Worm (Caenorhabditis elegans): Measurements from ENCODE around the gene Y37B11A.3.

Gene Y37B11A.3

DNA sequence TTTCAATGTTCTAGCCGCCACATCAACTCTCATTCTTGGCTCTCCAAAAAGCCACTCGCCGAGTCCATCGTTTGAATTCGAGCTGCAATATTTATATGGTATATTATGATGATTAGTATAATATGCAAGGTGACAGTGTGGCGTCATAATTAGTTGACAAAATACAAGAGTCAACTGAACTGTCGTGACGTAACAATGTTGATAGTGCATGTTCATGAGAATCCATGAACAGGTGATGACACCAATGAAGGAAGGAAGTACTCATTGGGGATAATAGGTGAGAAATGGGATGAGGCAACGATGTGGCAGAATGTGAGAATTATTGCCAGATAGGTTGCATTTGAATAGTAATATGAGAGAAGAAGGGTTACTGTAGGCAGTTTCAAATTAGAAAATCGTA lies 9.9 kb upstream of the Y37B11A.3 start (continued):
- no peak for TF ChIP-seq cebp-2 (GFP tag; IDR thresholded peaks at IDR 0.05)
- no peak for TF ChIP-seq F55B11.4 (tag; optimal IDR thresholded peaks at IDR 0.05; ENCODE audit: borderline replicate concordance, insufficient read depth)

DNA sequence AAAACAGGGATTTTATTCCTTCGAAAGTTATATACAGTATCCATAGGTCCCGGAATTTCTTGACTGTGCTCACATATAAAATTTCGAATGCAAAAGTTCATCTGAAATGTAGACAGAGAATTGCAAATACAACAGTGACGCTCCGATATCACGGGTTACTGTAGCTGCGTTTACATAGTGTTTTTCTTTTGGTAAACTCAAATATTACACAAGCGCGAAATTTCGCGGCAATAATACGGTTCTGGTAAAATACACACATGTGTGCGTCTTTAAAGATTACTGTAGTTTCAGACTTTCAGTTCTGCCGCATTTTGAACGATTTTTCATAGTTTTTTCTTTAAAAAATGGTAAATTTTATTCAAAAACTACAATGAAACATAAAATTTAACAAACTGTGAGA lies 5.4 kb upstream of the Y37B11A.3 start, which contains the start of gene rev-3:
rev-3 (minus strand) TSS at position 101 of the 400 bp plus-strand sequence.
- TF ChIP-seq lsl-1 (GFP tag; optimal IDR thresholded peaks at IDR 0.05) (peak; percentile 37), aptf-2 (GFP tag; conservative IDR thresholded peaks at IDR 0.05) (no peak), ztf-3 (GFP tag; optimal IDR thresholded peaks at IDR 0.05) (no peak), efl-1 (GFP tag; optimal IDR thresholded peaks at IDR 0.05) (no peak), B0035.1 (tag; optimal IDR thresholded peaks at IDR 0.05) (no peak), Y67H2A.10 (GFP tag; conservative IDR thresholded peaks at IDR 0.05) (no peak), tbx-9 (tag; optimal IDR thresholded peaks at IDR 0.05; ENCODE audit: borderline replicate concordance) (no peak)

DNA sequence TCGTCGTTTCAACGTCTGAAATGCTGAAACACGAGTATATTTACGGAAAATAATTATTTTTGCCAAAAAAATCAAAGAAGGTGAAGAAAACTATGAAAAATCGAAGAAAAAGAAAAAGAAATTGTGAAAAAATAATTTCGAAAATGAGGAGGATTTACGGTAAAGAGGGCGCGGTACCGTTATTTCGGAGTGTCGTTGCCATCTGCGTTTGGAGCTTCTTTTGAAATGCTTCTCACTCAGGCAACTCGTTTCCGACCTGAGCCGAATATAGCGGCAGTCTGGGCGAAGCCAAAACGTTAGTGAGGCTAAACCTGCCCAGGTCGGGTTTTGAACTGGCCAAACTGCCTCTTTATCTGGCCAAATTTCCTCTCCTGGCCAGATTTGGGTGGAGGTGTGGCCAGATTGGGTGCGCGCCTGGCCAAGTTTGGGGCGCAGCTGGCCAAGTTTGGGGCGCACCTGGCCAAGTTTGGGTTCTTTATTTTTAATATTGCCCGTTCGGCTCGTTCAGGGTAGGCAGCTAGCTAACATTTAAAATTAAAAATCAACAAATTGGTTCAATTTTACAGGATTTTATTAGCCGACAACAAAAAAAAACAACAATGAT lies 1.2 kb downstream of the Y37B11A.3 start:
- TF ChIP-seq madf-3 (GFP tag; IDR thresholded peaks at IDR 0.05) (0 out of 2 replicates have a peak, but pooled peaks have one; percentile 27), Y79H2A.3 (GFP tag; conservative IDR thresholded peaks at IDR 0.05) (0 out of 2 replicates have a peak, but pooled peaks have one; percentile 14), attf-3 (GFP tag; conservative IDR thresholded peaks at IDR 0.05) (peak; percentile 81), zfh-2 (GFP tag; conservative IDR thresholded peaks at IDR 0.05) (peak; percentile 53; the same call in 1 of the 2 replicates), bed-1 (GFP tag; IDR thresholded peaks at IDR 0.05) (0 out of 2 replicates have a peak, but pooled peaks have one; percentile 52), dox-1 (GFP tag; IDR thresholded peaks at IDR 0.05) (peak; percentile 32; the same call in 1 of the 2 replicates)

DNA sequence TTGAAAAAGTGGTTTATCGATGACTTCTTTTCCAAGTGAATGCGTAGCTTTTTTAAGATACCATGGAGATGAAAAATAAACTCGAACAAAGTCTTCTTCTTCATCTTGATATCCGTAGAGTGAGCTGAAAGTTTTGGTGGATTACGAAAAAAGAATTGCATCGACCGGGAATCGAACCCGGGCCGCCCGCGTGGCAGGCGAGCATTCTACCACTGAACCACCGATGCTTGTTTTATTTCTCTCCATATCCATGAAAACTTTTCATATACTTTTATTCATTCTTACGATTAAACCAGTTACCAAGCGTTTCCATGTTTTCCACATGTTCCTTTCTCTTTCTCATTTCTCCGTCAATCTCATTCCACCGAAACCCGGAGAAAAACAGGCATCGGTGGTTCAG lies 3.0 kb downstream of the Y37B11A.3 start:
- TF ChIP-seq madf-10 (tag; optimal IDR thresholded peaks at IDR 0.05), result no peak
- no peak for TF ChIP-seq ceh-58 (GFP tag; IDR thresholded peaks at IDR 0.05)
- TF ChIP-seq atf-7 (tag; optimal IDR thresholded peaks at IDR 0.05), result no peak
- TF ChIP-seq egrh-3 (GFP tag; IDR thresholded peaks at IDR 0.05), result no peak
- no peak for TF ChIP-seq pbrm-1 (GFP tag; IDR thresholded peaks at IDR 0.05)
- TF ChIP-seq gei-17 (GFP tag; optimal IDR thresholded peaks at IDR 0.05), result no peak
- no peak for TF ChIP-seq unc-62 (GFP tag; optimal IDR thresholded peaks at IDR 0.05)
- TF ChIP-seq F57A8.1 (GFP tag; optimal IDR thresholded peaks at IDR 0.05), result no peak
- peak; percentile 32; the same call in 1 of the 2 replicates for TF ChIP-seq hsf-1 (GFP tag; IDR thresholded peaks at IDR 0.05)
- no peak for TF ChIP-seq madf-8 (GFP tag; conservative IDR thresholded peaks at IDR 0.05)
- no peak for TF ChIP-seq F55B11.4 (tag; optimal IDR thresholded peaks at IDR 0.05; ENCODE audit: borderline replicate concordance, insufficient read depth)
- no peak for TF ChIP-seq cebp-2 (GFP tag; IDR thresholded peaks at IDR 0.05)
- no peak for TF ChIP-seq snpc-4 (GFP tag; optimal IDR thresholded peaks at IDR 0.05)
- no peak for TF ChIP-seq snpc-4 (tag; optimal IDR thresholded peaks at IDR 0.05)
- no peak for TF ChIP-seq nhr-27 (tag; optimal IDR thresholded peaks at IDR 0.05)
- TF ChIP-seq F33H1.4 (GFP tag; IDR thresholded peaks at IDR 0.05), result 0 out of 2 replicates have a peak, but pooled peaks have one; percentile 22
- TF ChIP-seq egl-44 (GFP tag; IDR thresholded peaks at IDR 0.05), result no peak
- TF ChIP-seq somi-1 (GFP tag; optimal IDR thresholded peaks at IDR 0.05), result no peak
- TF ChIP-seq repo-1 (tag; optimal IDR thresholded peaks at IDR 0.05), result no peak
- no peak for TF ChIP-seq Y67H2A.10 (GFP tag; conservative IDR thresholded peaks at IDR 0.05)
- TF ChIP-seq B0035.1 (tag; optimal IDR thresholded peaks at IDR 0.05), result no peak
- TF ChIP-seq K11D2.4 (GFP tag; IDR thresholded peaks at IDR 0.05), result no peak
- TF ChIP-seq B0336.3 (GFP tag; IDR thresholded peaks at IDR 0.05), result no peak
- no peak for TF ChIP-seq Y79H2A.3 (GFP tag; conservative IDR thresholded peaks at IDR 0.05)
- no peak for TF ChIP-seq snpc-3.4 (tag; optimal IDR thresholded peaks at IDR 0.05)
- TF ChIP-seq ekl-4 (GFP tag; IDR thresholded peaks at IDR 0.05), result no peak
- TF ChIP-seq lin-40 (tag; optimal IDR thresholded peaks at IDR 0.05), result no peak
- TF ChIP-seq ccch-3 (GFP tag; optimal IDR thresholded peaks at IDR 0.05), result no peak
- no peak for TF ChIP-seq tlf-1 (GFP tag; optimal IDR thresholded peaks at IDR 0.05)
- TF ChIP-seq nhr-90 (tag; optimal IDR thresholded peaks at IDR 0.05), result peak; percentile 18
- TF ChIP-seq hlh-26 (GFP tag; conservative IDR thresholded peaks at IDR 0.05), result no peak
- TF ChIP-seq F52B5.7 (tag; optimal IDR thresholded peaks at IDR 0.05), result no peak
- no peak for TF ChIP-seq mes-4 (tag; optimal IDR thresholded peaks at IDR 0.05)
